Fruit fly (Drosophila melanogaster) whole organism, wandering third instar larva: ENCODE data around the gene gzl.

Experiments
- Abd-B ChIP-seq: fragments of >200 bp; optimal IDR thresholded peaks from 2 replicates; lab custom pipeline; 2017; ENCODE audit warnings: missing biosample characterization, missing genetic modification characterization
- CG32264 ChIP-seq: fragments of 200-800 bp; sonication (Bioruptor generic); optimal IDR thresholded peaks from 2 replicates; lab custom pipeline; 2016; ENCODE audit warnings: missing biosample characterization, missing genetic modification characterization
- CG9705 ChIP-seq: fragments of 200-800 bp; sonication (Bioruptor generic); optimal IDR thresholded peaks from 2 replicates; lab custom pipeline; 2018; ENCODE audit warnings: missing biosample characterization, mild to moderate bottlenecking, missing genetic modification characterization
- CrebA ChIP-seq: fragments of 200-800 bp; sonication (Bioruptor generic); optimal IDR thresholded peaks from 2 replicates; lab custom pipeline; 2016; ENCODE audit warnings: missing biosample characterization, mild to moderate bottlenecking, missing genetic modification characterization, borderline replicate concordance
- Dfd ChIP-seq: fragments of >200 bp; optimal IDR thresholded peaks from 2 replicates; lab custom pipeline; 2017; ENCODE audit warnings: missing biosample characterization, missing genetic modification characterization
- Dif ChIP-seq: fragments of 200-275, 200-300 bp; sonication (Bioruptor generic); optimal IDR thresholded peaks from 2 replicates; lab custom pipeline; 2018; ENCODE audit warnings: missing biosample characterization, missing genetic modification characterization; ENCODE audit not compliant: partially characterized antibody
- GATAd ChIP-seq: sonication (Bioruptor generic); optimal IDR thresholded peaks from 2 replicates; lab custom pipeline; 2016; ENCODE audit warnings: missing biosample characterization, missing genetic modification characterization
- HLH106 ChIP-seq: fragments of 200-800 bp; optimal IDR thresholded peaks from 3 replicates; lab custom pipeline; 2019; ENCODE audit warnings: missing biosample characterization, mild to moderate bottlenecking, missing genetic modification characterization, moderate library complexity
- Hnf4 ChIP-seq: fragments of 200-800 bp; sonication (Bioruptor generic); optimal IDR thresholded peaks from 2 replicates; lab custom pipeline; 2016; ENCODE audit warnings: missing biosample characterization, mild to moderate bottlenecking, missing genetic modification characterization
- Hr78 ChIP-seq: fragments of >200 bp; optimal IDR thresholded peaks from 2 replicates; lab custom pipeline; 2017; ENCODE audit warnings: missing biosample characterization, missing genetic modification characterization
- Hr83 ChIP-seq: fragments of 200-300 bp; sonication (Bioruptor generic); optimal IDR thresholded peaks from 2 replicates; lab custom pipeline; 2016; ENCODE audit warnings: missing biosample characterization, mild to moderate bottlenecking, missing genetic modification characterization, moderate library complexity; ENCODE audit not compliant: poor library complexity, severe bottlenecking
- Jra ChIP-seq: sonication (Bioruptor generic); optimal IDR thresholded peaks from 2 replicates; lab custom pipeline; 2016; ENCODE audit warnings: missing biosample characterization, missing genetic modification characterization
- Mio ChIP-seq: sonication (Bioruptor generic); optimal IDR thresholded peaks from 2 replicates; lab custom pipeline; 2016; ENCODE audit warnings: missing biosample characterization, missing genetic modification characterization
- Myc ChIP-seq: fragments of >200 bp; optimal IDR thresholded peaks from 2 replicates; lab custom pipeline; 2017
- N ChIP-seq: fragments of >200 bp; optimal IDR thresholded peaks from 2 replicates; lab custom pipeline; 2018; ENCODE audit warnings: missing biosample characterization, missing external identifiers, missing genetic modification characterization
- OdsH ChIP-seq: fragments of 200-800 bp; sonication (Bioruptor generic); optimal IDR thresholded peaks from 2 replicates; lab custom pipeline; 2016; ENCODE audit warnings: missing biosample characterization, mild to moderate bottlenecking, missing genetic modification characterization
- Rel ChIP-seq, 2 experiments: fragments of 200-800 bp; sonication (Bioruptor generic) in 1 of 2; optimal IDR thresholded peaks; 2 replicates in 1 of 2; 3 replicates in 1 of 2; lab custom pipeline; 2016 to 2019; ENCODE audit warnings: mild to moderate bottlenecking in 2 of 2, missing biosample characterization in 2 of 2, missing genetic modification characterization in 2 of 2, moderate library complexity in 1 of 2
- Sp1 ChIP-seq: fragments of 200-800 bp; sonication (Bioruptor generic); optimal IDR thresholded peaks from 3 replicates; lab custom pipeline; 2019; ENCODE audit warnings: missing biosample characterization, mild to moderate bottlenecking, missing genetic modification characterization, moderate library complexity
- Vsx2 ChIP-seq: fragments of 200-300, 225-300 bp; sonication (Bioruptor generic); optimal IDR thresholded peaks from 2 replicates; lab custom pipeline; 2018; ENCODE audit warnings: missing biosample characterization, missing genetic modification characterization; ENCODE audit not compliant: partially characterized antibody
- br ChIP-seq: fragments of 200-800 bp; sonication (Bioruptor generic); optimal IDR thresholded peaks from 2 replicates; lab custom pipeline; 2016; ENCODE audit warnings: missing biosample characterization, missing genetic modification characterization
- brk ChIP-seq: fragments of 200-800 bp; sonication (Bioruptor generic); optimal IDR thresholded peaks from 2 replicates; lab custom pipeline; 2016; ENCODE audit warnings: missing biosample characterization, mild to moderate bottlenecking, missing genetic modification characterization
- dl ChIP-seq, 2 experiments: fragments of 175-275, 200-275 bp in 1 of 2; fragments of 200-275 bp in 1 of 2; sonication (Bioruptor generic); optimal IDR thresholded peaks; lab custom pipeline; 2018; ENCODE audit warnings: mild to moderate bottlenecking in 2 of 2, missing biosample characterization in 2 of 2, missing genetic modification characterization in 2 of 2, moderate library complexity in 2 of 2; ENCODE audit not compliant: partially characterized antibody in 2 of 2, insufficient read depth in 1 of 2
- dmrt93B ChIP-seq: fragments of 200-800 bp; sonication (Bioruptor generic); optimal IDR thresholded peaks from 2 replicates; lab custom pipeline; 2018; ENCODE audit warnings: missing biosample characterization, mild to moderate bottlenecking, missing genetic modification characterization
- dsf ChIP-seq: sonication (Bioruptor generic); optimal IDR thresholded peaks from 2 replicates; lab custom pipeline; 2016; ENCODE audit warnings: missing biosample characterization, missing genetic modification characterization, borderline replicate concordance
- ey ChIP-seq: fragments of 200-800 bp; sonication (Bioruptor generic); optimal IDR thresholded peaks from 2 replicates; lab custom pipeline; 2016; ENCODE audit warnings: missing biosample characterization, missing genetic modification characterization
- foxo ChIP-seq, 2 experiments: fragments of 200-800 bp; sonication (Bioruptor generic); optimal IDR thresholded peaks; 2 replicates in 1 of 2; 3 replicates in 1 of 2; lab custom pipeline; 2016 to 2017; ENCODE audit warnings: missing biosample characterization in 2 of 2, missing genetic modification characterization in 2 of 2
- fru ChIP-seq: fragments of 200-800 bp; sonication (Bioruptor generic); optimal IDR thresholded peaks from 3 replicates; lab custom pipeline; 2016; ENCODE audit warnings: missing biosample characterization, mild to moderate bottlenecking, missing genetic modification characterization
- h ChIP-seq: fragments of 200-800 bp; sonication (Bioruptor generic); optimal IDR thresholded peaks from 3 replicates; lab custom pipeline; 2016; ENCODE audit warnings: missing biosample characterization, mild to moderate bottlenecking, missing genetic modification characterization
- jim ChIP-seq: fragments of 175-275, 200-325 bp; sonication (Bioruptor generic); optimal IDR thresholded peaks from 2 replicates; lab custom pipeline; 2016; ENCODE audit warnings: missing biosample characterization, mild to moderate bottlenecking, missing genetic modification characterization
- lola ChIP-seq: fragments of >200 bp; optimal IDR thresholded peaks from 2 replicates; lab custom pipeline; 2017; ENCODE audit warnings: missing biosample characterization, missing genetic modification characterization
- pan ChIP-seq: fragments of >200 bp; optimal IDR thresholded peaks from 2 replicates; lab custom pipeline; 2017
- psq ChIP-seq: fragments of 200-800 bp; sonication (Bioruptor generic); optimal IDR thresholded peaks from 3 replicates; lab custom pipeline; 2017; ENCODE audit warnings: missing biosample characterization, mild to moderate bottlenecking, missing genetic modification characterization, moderate library complexity
- rgr ChIP-seq: fragments of 200-800 bp; sonication (Bioruptor generic); optimal IDR thresholded peaks from 3 replicates; lab custom pipeline; 2016; ENCODE audit warnings: missing biosample characterization, mild to moderate bottlenecking, missing genetic modification characterization
- sage ChIP-seq: fragments of 200-800 bp; sonication (Bioruptor generic); optimal IDR thresholded peaks from 2 replicates; lab custom pipeline; 2016; ENCODE audit warnings: missing biosample characterization, mild to moderate bottlenecking, missing genetic modification characterization
- sv ChIP-seq: fragments of 200-800 bp; sonication (Bioruptor generic); optimal IDR thresholded peaks from 3 replicates; lab custom pipeline; 2016; ENCODE audit warnings: missing biosample characterization, missing genetic modification characterization
- tai ChIP-seq: sonication (Bioruptor generic); optimal IDR thresholded peaks from 2 replicates; lab custom pipeline; 2016; ENCODE audit warnings: missing biosample characterization, missing genetic modification characterization
- usp ChIP-seq: fragments of >200 bp; optimal IDR thresholded peaks from 2 replicates; lab custom pipeline; 2017; ENCODE audit warnings: missing biosample characterization, missing genetic modification characterization
- woc ChIP-seq: sonication (Bioruptor generic); optimal IDR thresholded peaks from 2 replicates; lab custom pipeline; 2016; ENCODE audit warnings: missing biosample characterization, mild to moderate bottlenecking, missing genetic modification characterization

gzl gene

dm6 chr3R:6395572-6396295, 13.0 kb downstream of the gzl start:
- TF ChIP-seq Sp1 (GFP tag; lab: Kevin White, UChicago) (peak; percentile 76), Jra (GFP tag; lab: Kevin White, UChicago) (no peak), OdsH (GFP tag; lab: Kevin White, UChicago) (peak; percentile 77), h (GFP tag; lab: Kevin White, UChicago) (peak; percentile 83), jim (GFP tag; lab: Kevin White, UChicago) (no peak), ey (GFP tag; lab: Kevin White, UChicago) (peak; percentile 79), dmrt93B (peak; percentile 61), lola (GFP tag; lab: Kevin White, UChicago) (no peak), Dfd (no peak), GATAd (GFP tag; lab: Kevin White, UChicago) (no peak), brk (GFP tag; lab: Kevin White, UChicago) (peak; percentile 50), tai (GFP tag; lab: Kevin White, UChicago) (peak; percentile 69), Dif (GFP tag; lab: Kevin White, UChicago) (no peak), CrebA (GFP tag; lab: Kevin White, UChicago) (no peak), CG32264 (GFP tag; lab: Kevin White, UChicago) (peak; percentile 42), Hnf4 (GFP tag; lab: Kevin White, UChicago) (peak; percentile 73), psq (GFP tag; lab: Kevin White, UChicago) (peak; percentile 89), Hr78 (no peak), br (GFP tag; lab: Kevin White, UChicago) (peak; percentile 80), CG9705 (GFP tag; lab: Kevin White, UChicago) (no peak), Vsx2 (GFP tag; lab: Kevin White, UChicago) (no peak), Abd-B (no peak), dsf (GFP tag; lab: Kevin White, UChicago) (peak; percentile 52), rgr (GFP tag; lab: Kevin White, UChicago) (peak; percentile 81), Rel (GFP tag; optimal IDR thresholded peaks at IDR 0.05; lab: Kevin White, UChicago) (no peak), Rel (tag; optimal IDR thresholded peaks at IDR 0.05; lab: Kevin White, UChicago) (peak; percentile 32), usp (GFP tag; lab: Kevin White, UChicago) (no peak), sv (GFP tag; lab: Kevin White, UChicago) (no peak), dl (GFP tag; optimal IDR thresholded peaks at IDR 0.05; lab: Kevin White, UChicago; ENCODE audit: insufficient read depth in 1 of 2, partially characterized antibody in 2 of 2) (no peak), HLH106 (tag; lab: Kevin White, UChicago) (peak; percentile 70), Mio (GFP tag; lab: Kevin White, UChicago) (no peak), woc (GFP tag; lab: Kevin White, UChicago) (peak; percentile 76), foxo (GFP tag; optimal IDR thresholded peaks at IDR 0.05; lab: Kevin White, UChicago) (peak in 1 of 2 experiments; percentile 82), Myc (lab: Kevin White, UChicago) (no peak), Hr83 (peak; percentile 69), pan (lab: Kevin White, UChicago) (no peak), N (GFP tag; lab: Kevin White, UChicago) (no peak), fru (GFP tag; lab: Kevin White, UChicago) (peak; percentile 85), sage (GFP tag; lab: Kevin White, UChicago) (peak; percentile 69)

DNA sequence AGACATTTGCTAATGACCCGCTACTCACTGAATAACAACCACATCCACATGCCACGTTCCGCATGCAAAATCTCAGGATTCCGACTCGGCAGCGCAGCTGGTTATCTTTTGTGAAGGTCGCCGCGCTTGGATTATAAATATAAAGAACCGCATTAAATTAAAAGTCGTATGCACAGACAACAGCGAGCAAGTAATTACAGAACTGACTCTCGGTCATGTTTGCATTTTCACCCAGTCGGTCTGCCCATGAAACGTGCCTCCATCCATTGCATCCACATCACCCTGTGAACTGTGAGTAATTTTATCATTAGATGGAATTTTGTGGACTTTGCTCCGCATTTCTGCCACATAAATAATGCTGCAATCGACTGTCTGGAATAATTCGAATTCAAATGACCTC, 13.9 kb downstream of the gzl start:
- TF ChIP-seq HLH106 (tag; lab: Kevin White, UChicago) (no peak), pan (lab: Kevin White, UChicago) (no peak), dmrt93B (no peak), Rel (GFP tag; optimal IDR thresholded peaks at IDR 0.05; lab: Kevin White, UChicago) (no peak), Rel (tag; optimal IDR thresholded peaks at IDR 0.05; lab: Kevin White, UChicago) (peak; percentile 30), Hr78 (no peak), usp (GFP tag; lab: Kevin White, UChicago) (no peak), GATAd (GFP tag; lab: Kevin White, UChicago) (no peak)
